Worm (Caenorhabditis elegans): ENCODE results near the gene fbxb-13.

The fbxb-13 gene

ce11 chrII:1788087-1788486 lies at the start of gene fbxb-13, which contains the start of gene C08F1.6:
Gene fbxb-13 (plus strand): TSS chrII:1788277.
Gene C08F1.6 (minus strand): TSS chrII:1788187.
- TF ChIP-seq lin-11 (tag; optimal IDR thresholded peaks at IDR 0.05): no peak
- no peak for TF ChIP-seq ama-1 (optimal IDR thresholded peaks at IDR 0.05)
- TF ChIP-seq sox-4 (tag; optimal IDR thresholded peaks at IDR 0.05): no peak
- TF ChIP-seq unc-55 (GFP tag; optimal IDR thresholded peaks at IDR 0.05): no peak
- TF ChIP-seq ref-2 (tag; optimal IDR thresholded peaks at IDR 0.05): no peak
- no peak for TF ChIP-seq odd-2 (tag; optimal IDR thresholded peaks at IDR 0.05)
- no peak for TF ChIP-seq madf-2 (tag; optimal IDR thresholded peaks at IDR 0.05)
- no peak for TF ChIP-seq eyg-1 (tag; optimal IDR thresholded peaks at IDR 0.05)
- TF ChIP-seq pag-3 (tag; optimal IDR thresholded peaks at IDR 0.05; ENCODE audit: borderline replicate concordance): no peak
- TF ChIP-seq pqm-1 (tag; optimal IDR thresholded peaks at IDR 0.05): no peak
- no peak for TF ChIP-seq nhr-232 (tag; optimal IDR thresholded peaks at IDR 0.05)
- TF ChIP-seq pros-1 (tag; optimal IDR thresholded peaks at IDR 0.05): no peak

ce11 chrII:1738844-1739243 lies 49.2 kb upstream of the fbxb-13 start, which contains the start of the genes irld-9 and irld-33:
Gene irld-9 (minus strand): TSS chrII:1738944.
Gene irld-33 (plus strand): TSS chrII:1739052.
- TF ChIP-seq hlh-15 (tag; optimal IDR thresholded peaks at IDR 0.05) (no peak), eyg-1 (tag; optimal IDR thresholded peaks at IDR 0.05) (no peak), tbx-2 (tag; optimal IDR thresholded peaks at IDR 0.05) (no peak), fkh-10 (GFP tag; optimal IDR thresholded peaks at IDR 0.05) (no peak), hlh-8 (tag; optimal IDR thresholded peaks at IDR 0.05) (no peak), ceh-48 (tag; optimal IDR thresholded peaks at IDR 0.05) (no peak), che-1 (tag; optimal IDR thresholded peaks at IDR 0.05) (no peak), ets-4 (tag; optimal IDR thresholded peaks at IDR 0.05) (no peak), rnt-1 (tag; optimal IDR thresholded peaks at IDR 0.05) (no peak), dmd-4 (tag; optimal IDR thresholded peaks at IDR 0.05; ENCODE audit: borderline replicate concordance) (no peak), ceh-22 (tag; optimal IDR thresholded peaks at IDR 0.05) (no peak), ceh-31 (tag; optimal IDR thresholded peaks at IDR 0.05) (no peak), nfya-1 (tag; optimal IDR thresholded peaks at IDR 0.05) (no peak), ceh-18 (tag; optimal IDR thresholded peaks at IDR 0.05) (no peak), lim-6 (tag; optimal IDR thresholded peaks at IDR 0.05) (no peak), Y22D7AL.16 (tag; optimal IDR thresholded peaks at IDR 0.05) (no peak), mec-3 (tag; optimal IDR thresholded peaks at IDR 0.05; ENCODE audit: borderline replicate concordance) (no peak)

ce11 chrII:1741248-1741647 lies 46.8 kb upstream of the fbxb-13 start, which contains the start of gene K07G6.1:
Gene K07G6.1 (plus strand): TSS chrII:1741548.
- no peak for TF ChIP-seq ahr-1 (tag; optimal IDR thresholded peaks at IDR 0.05)
- no peak for TF ChIP-seq fkh-10 (GFP tag; optimal IDR thresholded peaks at IDR 0.05)
- TF ChIP-seq dmd-4 (tag; optimal IDR thresholded peaks at IDR 0.05; ENCODE audit: borderline replicate concordance): no peak
- TF ChIP-seq pax-1 (tag; optimal IDR thresholded peaks at IDR 0.05): no peak
- TF ChIP-seq hlh-15 (tag; optimal IDR thresholded peaks at IDR 0.05): no peak
- no peak for TF ChIP-seq sdc-2 (tag; optimal IDR thresholded peaks at IDR 0.05)
- TF ChIP-seq pha-2 (tag; optimal IDR thresholded peaks at IDR 0.05): no peak
- no peak for TF ChIP-seq che-1 (tag; optimal IDR thresholded peaks at IDR 0.05)
- TF ChIP-seq ets-4 (tag; optimal IDR thresholded peaks at IDR 0.05): no peak
- no peak for TF ChIP-seq unc-86 (tag; optimal IDR thresholded peaks at IDR 0.05)
- no peak for TF ChIP-seq pha-4 (tag; optimal IDR thresholded peaks at IDR 0.05)
- TF ChIP-seq madf-2 (tag; optimal IDR thresholded peaks at IDR 0.05): no peak
- no peak for TF ChIP-seq sox-2 (GFP tag; IDR thresholded peaks at IDR 0.05)
- no peak for TF ChIP-seq elt-2 (tag; optimal IDR thresholded peaks at IDR 0.05)
- no peak for TF ChIP-seq C38D4.7 (GFP tag; optimal IDR thresholded peaks at IDR 0.05)
- no peak for TF ChIP-seq ttx-3 (tag; optimal IDR thresholded peaks at IDR 0.05)
- no peak for TF ChIP-seq C08G9.2 (tag; optimal IDR thresholded peaks at IDR 0.05)
- no peak for TF ChIP-seq ceh-34 (tag; optimal IDR thresholded peaks at IDR 0.05)
- no peak for TF ChIP-seq hlh-8 (tag; optimal IDR thresholded peaks at IDR 0.05)

Data from whole organism, late embryonic.